Fruit fly (Drosophila melanogaster) whole organism, prepupa: ENCODE results near the gene cd.

Experiments used
- Blimp-1 ChIP-seq: fragments of 200-800 bp; sonication (Bioruptor generic); optimal IDR thresholded peaks from 3 replicates; lab custom pipeline; 2017; ENCODE audit warnings: missing biosample characterization, missing genetic modification characterization, mild to moderate bottlenecking, moderate library complexity, missing genetic modification reagents
- CG10631 ChIP-seq: fragments of 200-800 bp; sonication (Bioruptor generic); optimal IDR thresholded peaks from 2 replicates; lab custom pipeline; 2016; ENCODE audit warnings: missing biosample characterization, missing genetic modification characterization
- CG10669 ChIP-seq: fragments of 200-800 bp; sonication (Bioruptor generic); optimal IDR thresholded peaks from 3 replicates; lab custom pipeline; 2018; ENCODE audit warnings: missing biosample characterization, mild to moderate bottlenecking, missing genetic modification characterization, moderate library complexity
- Ets96B ChIP-seq: fragments of 200-800 bp; optimal IDR thresholded peaks from 2 replicates; lab custom pipeline; 2019; ENCODE audit warnings: missing biosample characterization, mild to moderate bottlenecking, missing genetic modification characterization, moderate library complexity
- Lpt ChIP-seq: fragments of 200-800 bp; sonication (Bioruptor generic); optimal IDR thresholded peaks from 3 replicates; lab custom pipeline; 2016; ENCODE audit warnings: missing biosample characterization, missing genetic modification characterization
- Sox102F ChIP-seq: fragments of 200-800 bp; sonication (Bioruptor generic); optimal IDR thresholded peaks from 2 replicates; lab custom pipeline; 2016; ENCODE audit warnings: missing biosample characterization, mild to moderate bottlenecking, missing genetic modification characterization
- dac ChIP-seq: fragments of 200-800 bp; sonication (Bioruptor generic); optimal IDR thresholded peaks from 2 replicates; lab custom pipeline; 2017; ENCODE audit warnings: missing biosample characterization, mild to moderate bottlenecking, missing genetic modification characterization
- lz ChIP-seq: fragments of 200-800 bp; sonication (Bioruptor generic); optimal IDR thresholded peaks from 3 replicates; lab custom pipeline; 2016; ENCODE audit warnings: missing biosample characterization, missing genetic modification characterization
- pdm3 ChIP-seq: fragments of 200-800 bp; sonication (Bioruptor generic); optimal IDR thresholded peaks from 3 replicates; lab custom pipeline; 2016; ENCODE audit warnings: missing biosample characterization, missing genetic modification characterization

- TF ChIP-seq pdm3 (GFP tag; lab: Kevin White, UChicago) = peak; percentile 52
- TF ChIP-seq lz = peak; percentile 85
- no peak for TF ChIP-seq Lpt (GFP tag; lab: Kevin White, UChicago)
- no peak for TF ChIP-seq dac (GFP tag; lab: Kevin White, UChicago)
- TF ChIP-seq CG10631 (GFP tag; lab: Kevin White, UChicago) = peak; percentile 60
- TF ChIP-seq Ets96B (tag; lab: Kevin White, UChicago) = peak; percentile 57
- TF ChIP-seq Sox102F = peak; percentile 84
- TF ChIP-seq Blimp-1 (GFP tag; lab: Kevin White, UChicago) = peak; percentile 59
- no peak for TF ChIP-seq CG10669 (GFP tag; lab: Kevin White, UChicago)
Measured at dm6 chr3R:22673528-22673959, 21.2 kb upstream of the cd start.
